Comparison of ENCODE assay signal across 2 fruit fly cellular contexts in genomic region chrX:13788973-13789682, dm6.
TF ChIP-seq lines count a peak whose summit lies in the region.

No protein-coding gene starts in this region.

TF ChIP-seq in whole organism, embryonic, 481 proteins besides CTCF, POLR2A, EP300 and RAD21 (continued from another document and continues in another):
- TF ChIP-seq CG8388 (GFP tag; optimal IDR thresholded peaks at IDR 0.05; lab: Kevin White, UChicago) (peak; percentile 38), chn (GFP tag; optimal IDR thresholded peaks at IDR 0.05; lab: Kevin White, UChicago) (no peak), zen2 (GFP tag; IDR thresholded peaks at IDR 0.05; lab: Robert Waterston, UW; ENCODE audit: partially characterized antibody) (no peak), CG8478 (optimal IDR thresholded peaks at IDR 0.05; lab: Kevin White, UChicago) (no peak), Ssrp (tag; optimal IDR thresholded peaks at IDR 0.05; lab: Kevin White, UChicago) (peak; percentile 28), ATbp (GFP tag; optimal IDR thresholded peaks at IDR 0.05; lab: Kevin White, UChicago) (peak; percentile 51), NK7.1 (GFP tag; optimal IDR thresholded peaks at IDR 0.05; lab: Kevin White, UChicago) (peak; percentile 9), Atf-2 (GFP tag; optimal IDR thresholded peaks at IDR 0.05; lab: Kevin White, UChicago) (peak; percentile 9), Opbp (GFP tag; IDR thresholded peaks at IDR 0.05; lab: Robert Waterston, UW; ENCODE audit: partially characterized antibody) (no peak), emc (GFP tag; optimal IDR thresholded peaks at IDR 0.05; lab: Kevin White, UChicago) (no peak), mirr (GFP tag; optimal IDR thresholded peaks at IDR 0.05; lab: Kevin White, UChicago) (no peak), rib (GFP tag; IDR thresholded peaks at IDR 0.05; lab: Robert Waterston, UW) (no peak), CG9437 (GFP tag; optimal IDR thresholded peaks at IDR 0.05; lab: Kevin White, UChicago) (no peak), CG17186 (GFP tag; optimal IDR thresholded peaks at IDR 0.05; lab: Kevin White, UChicago) (no peak), CoRest (tag; optimal IDR thresholded peaks at IDR 0.05; lab: Kevin White, UChicago) (peak; percentile 15), nau (GFP tag; optimal IDR thresholded peaks at IDR 0.05; lab: Kevin White, UChicago) (no peak), dati (GFP tag; IDR thresholded peaks at IDR 0.05; lab: Robert Waterston, UW) (no peak), stwl (tag; optimal IDR thresholded peaks at IDR 0.05; lab: Kevin White, UChicago) (no peak), Hmx (GFP tag; optimal IDR thresholded peaks at IDR 0.05; lab: Kevin White, UChicago) (no peak), CG12659 (GFP tag; optimal IDR thresholded peaks at IDR 0.05; lab: Kevin White, UChicago) (peak; percentile 16), CG10147 (GFP tag; optimal IDR thresholded peaks at IDR 0.05; lab: Kevin White, UChicago) (peak; percentile 17), Abd-B (GFP tag; optimal IDR thresholded peaks at IDR 0.05; lab: Kevin White, UChicago) (no peak), CG8944 (GFP tag; optimal IDR thresholded peaks at IDR 0.05; lab: Kevin White, UChicago) (no peak), peb (GFP tag; IDR thresholded peaks at IDR 0.05; lab: Robert Waterston, UW) (peak; percentile 38; the same call in 1 of the 2 replicates), CG15601 (tag; optimal IDR thresholded peaks at IDR 0.05; lab: Kevin White, UChicago) (peak; percentile 15), tna (GFP tag; IDR thresholded peaks at IDR 0.05; lab: Robert Waterston, UW; ENCODE audit: partially characterized antibody) (no peak), unpg (GFP tag; optimal IDR thresholded peaks at IDR 0.05; lab: Kevin White, UChicago) (peak; percentile 40), Asciz (GFP tag; optimal IDR thresholded peaks at IDR 0.05; lab: Kevin White, UChicago) (no peak), row (GFP tag; IDR thresholded peaks at IDR 0.05; lab: Robert Waterston, UW) (peak; percentile 79), D19B (GFP tag; optimal IDR thresholded peaks at IDR 0.05; lab: Kevin White, UChicago) (peak; percentile 29), dysf (GFP tag; IDR thresholded peaks at IDR 0.05; lab: Robert Waterston, UW) (0 out of 3 replicates have a peak, but pooled peaks have one; percentile 35), CG2199 (GFP tag; IDR thresholded peaks at IDR 0.05; lab: Robert Waterston, UW) (no peak), sens-2 (GFP tag; IDR thresholded peaks at IDR 0.05; lab: Robert Waterston, UW) (no peak), CG13894 (tag; optimal IDR thresholded peaks at IDR 0.05; lab: Kevin White, UChicago) (peak; percentile 37), CG9727 (GFP tag; optimal IDR thresholded peaks at IDR 0.05; lab: Kevin White, UChicago) (no peak), slou (GFP tag; optimal IDR thresholded peaks at IDR 0.05; lab: Kevin White, UChicago) (no peak), repo (GFP tag; optimal IDR thresholded peaks at IDR 0.05; lab: Kevin White, UChicago) (no peak), Gug (GFP tag; IDR thresholded peaks at IDR 0.05; lab: Robert Waterston, UW) (no peak), CG42726 (GFP tag; IDR thresholded peaks at IDR 0.05; lab: Robert Waterston, UW; ENCODE audit: partially characterized antibody) (no peak), CG17802 (tag; optimal IDR thresholded peaks at IDR 0.05; lab: Kevin White, UChicago) (no peak), CG18764 (GFP tag; optimal IDR thresholded peaks at IDR 0.05; lab: Kevin White, UChicago) (no peak), CG12769 (tag; optimal IDR thresholded peaks at IDR 0.05; lab: Kevin White, UChicago) (peak; percentile 43), cad (GFP tag; optimal IDR thresholded peaks at IDR 0.05; lab: Kevin White, UChicago) (no peak), chinmo (GFP tag; IDR thresholded peaks at IDR 0.05; lab: Robert Waterston, UW; ENCODE audit: partially characterized antibody) (no peak), Oaz (GFP tag; IDR thresholded peaks at IDR 0.05; lab: Robert Waterston, UW) (no peak), CG12071 (GFP tag; optimal IDR thresholded peaks at IDR 0.05; lab: Kevin White, UChicago) (peak; percentile 17), gt (GFP tag; IDR thresholded peaks at IDR 0.05; lab: Robert Waterston, UW) (no peak), HLHmδ (GFP tag; optimal IDR thresholded peaks at IDR 0.05; lab: Kevin White, UChicago) (no peak), CG3995 (GFP tag; optimal IDR thresholded peaks at IDR 0.05; lab: Kevin White, UChicago) (peak; percentile 17), CG12744 (GFP tag; optimal IDR thresholded peaks at IDR 0.05; lab: Kevin White, UChicago) (no peak), E2f1 (GFP tag; IDR thresholded peaks at IDR 0.05; lab: Robert Waterston, UW) (0 out of 2 replicates have a peak, but pooled peaks have one; percentile 19), Mes4 (GFP tag; optimal IDR thresholded peaks at IDR 0.05; lab: Kevin White, UChicago) (no peak), Dref (GFP tag; IDR thresholded peaks at IDR 0.05; lab: Robert Waterston, UW) (no peak), lov (optimal IDR thresholded peaks at IDR 0.05; lab: Kevin White, UChicago) (no peak), lov (GFP tag; IDR thresholded peaks at IDR 0.05; lab: Robert Waterston, UW) (no peak), Tbp (GFP tag; optimal IDR thresholded peaks at IDR 0.05; lab: Kevin White, UChicago) (no peak), zfh2 (GFP tag; optimal IDR thresholded peaks at IDR 0.05; lab: Kevin White, UChicago) (no peak), sob (GFP tag; IDR thresholded peaks at IDR 0.05; lab: Robert Waterston, UW) (no peak), lmd (GFP tag; IDR thresholded peaks at IDR 0.05; lab: Robert Waterston, UW) (peak; percentile 44; the same call in 1 of the 2 replicates), CG12391 (tag; optimal IDR thresholded peaks at IDR 0.05; lab: Kevin White, UChicago) (peak; percentile 39), kni (GFP tag; optimal IDR thresholded peaks at IDR 0.05; lab: Kevin White, UChicago) (peak; percentile 75), CG12155 (GFP tag; optimal IDR thresholded peaks at IDR 0.05; lab: Kevin White, UChicago) (no peak), CG31224 (GFP tag; IDR thresholded peaks at IDR 0.05; lab: Robert Waterston, UW) (no peak), CG2120 (GFP tag; optimal IDR thresholded peaks at IDR 0.05; lab: Kevin White, UChicago) (peak; percentile 58), HLH54F (GFP tag; optimal IDR thresholded peaks at IDR 0.05; lab: Kevin White, UChicago) (no peak), CG7357 (GFP tag; IDR thresholded peaks at IDR 0.05; lab: Robert Waterston, UW) (no peak), dmrt99B (tag; optimal IDR thresholded peaks at IDR 0.05; lab: Kevin White, UChicago) (peak; percentile 65), slbo (GFP tag; IDR thresholded peaks at IDR 0.05; lab: Robert Waterston, UW) (peak; percentile 37)

TF ChIP-seq in whole organism, prepupa, 60 proteins besides CTCF, POLR2A, EP300 and RAD21 (continued from another document):
- TF ChIP-seq Eip75B (GFP tag; optimal IDR thresholded peaks at IDR 0.05; lab: Kevin White, UChicago) (no peak), Sox102F (GFP tag; optimal IDR thresholded peaks at IDR 0.05; lab: Kevin White, UChicago) (peak; percentile 8), Hr4 (GFP tag; optimal IDR thresholded peaks at IDR 0.05; lab: Kevin White, UChicago) (peak; percentile 23), CG9139 (GFP tag; optimal IDR thresholded peaks at IDR 0.05; lab: Kevin White, UChicago) (no peak), CG6854 (GFP tag; optimal IDR thresholded peaks at IDR 0.05; lab: Kevin White, UChicago) (no peak), net (GFP tag; optimal IDR thresholded peaks at IDR 0.05; lab: Kevin White, UChicago) (no peak), Sox14 (GFP tag; optimal IDR thresholded peaks at IDR 0.05; lab: Kevin White, UChicago) (no peak), fd59A (GFP tag; optimal IDR thresholded peaks at IDR 0.05; lab: Kevin White, UChicago) (peak; percentile 18), Lpt (GFP tag; optimal IDR thresholded peaks at IDR 0.05; lab: Kevin White, UChicago) (no peak), CG11762 (GFP tag; optimal IDR thresholded peaks at IDR 0.05; lab: Kevin White, UChicago; ENCODE audit: insufficient read depth) (no peak), CG6276 (GFP tag; optimal IDR thresholded peaks at IDR 0.05; lab: Kevin White, UChicago) (no peak), CG3032 (tag; optimal IDR thresholded peaks at IDR 0.05; lab: Kevin White, UChicago) (peak; percentile 36), CG11902 (GFP tag; optimal IDR thresholded peaks at IDR 0.05; lab: Kevin White, UChicago) (no peak), dac (GFP tag; optimal IDR thresholded peaks at IDR 0.05; lab: Kevin White, UChicago) (no peak), acj6 (GFP tag; optimal IDR thresholded peaks at IDR 0.05; lab: Kevin White, UChicago) (peak; percentile 1), CG4318 (GFP tag; optimal IDR thresholded peaks at IDR 0.05; lab: Kevin White, UChicago) (no peak), Sox15 (GFP tag; optimal IDR thresholded peaks at IDR 0.05; lab: Kevin White, UChicago) (no peak), topi (GFP tag; optimal IDR thresholded peaks at IDR 0.05; lab: Kevin White, UChicago) (no peak), Hr39 (GFP tag; optimal IDR thresholded peaks at IDR 0.05; lab: Kevin White, UChicago) (no peak), CG7368 (GFP tag; optimal IDR thresholded peaks at IDR 0.05; lab: Kevin White, UChicago) (peak; percentile 13), OdsH (GFP tag; optimal IDR thresholded peaks at IDR 0.05; lab: Kevin White, UChicago) (no peak), Blimp-1 (GFP tag; optimal IDR thresholded peaks at IDR 0.05; lab: Kevin White, UChicago) (no peak), spab (GFP tag; optimal IDR thresholded peaks at IDR 0.05; lab: Kevin White, UChicago) (no peak), fkh (GFP tag; optimal IDR thresholded peaks at IDR 0.05; lab: Kevin White, UChicago) (no peak), CG15336 (GFP tag; IDR thresholded peaks at IDR 0.05; lab: Robert Waterston, UW) (no peak), Gug (GFP tag; IDR thresholded peaks at IDR 0.05; lab: Robert Waterston, UW) (0 out of 2 replicates have a peak, but pooled peaks have one; percentile 7), CG6792 (GFP tag; optimal IDR thresholded peaks at IDR 0.05; lab: Kevin White, UChicago) (no peak), cyc (GFP tag; optimal IDR thresholded peaks at IDR 0.05; lab: Kevin White, UChicago) (peak; percentile 2), CG6163 (GFP tag; IDR thresholded peaks at IDR 0.05; lab: Robert Waterston, UW) (0 out of 3 replicates have a peak, but pooled peaks have one; percentile 32), CG8119 (GFP tag; IDR thresholded peaks at IDR 0.05; lab: Robert Waterston, UW) (no peak), CG10631 (GFP tag; optimal IDR thresholded peaks at IDR 0.05; lab: Kevin White, UChicago) (peak; percentile 39), CG11294 (GFP tag; IDR thresholded peaks at IDR 0.05; lab: Robert Waterston, UW) (no peak), esn (GFP tag; optimal IDR thresholded peaks at IDR 0.05; lab: Kevin White, UChicago) (no peak), pdm3 (GFP tag; optimal IDR thresholded peaks at IDR 0.05; lab: Kevin White, UChicago) (peak; percentile 14), Hr38 (GFP tag; optimal IDR thresholded peaks at IDR 0.05; lab: Kevin White, UChicago) (no peak)
TF ChIP-seq in whole organism, prepupa: peak in this region for 16.
